Worm (Caenorhabditis elegans): Measurements from ENCODE around the gene irld-25.

DNA sequence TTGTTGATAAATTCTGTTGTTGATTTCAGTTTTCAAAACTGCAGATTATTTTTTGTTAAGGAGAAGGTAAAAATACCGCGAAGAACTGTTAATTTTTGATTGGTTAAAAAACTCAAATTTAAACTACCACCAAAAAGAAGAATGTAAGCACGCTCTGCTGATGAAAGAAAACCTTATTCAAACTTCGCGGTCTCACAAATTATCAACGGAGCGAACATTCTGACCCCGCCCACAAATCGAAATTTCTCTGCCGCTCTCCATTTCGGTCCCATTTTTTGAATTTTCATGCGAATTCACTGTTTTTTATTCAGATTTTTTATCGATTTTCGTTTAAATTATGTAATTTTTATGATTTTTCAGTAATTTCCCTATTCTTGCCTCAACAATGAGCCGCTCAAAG is 31.9 kb upstream of the irld-25 start, which contains the start of gene cyn-3:
- TF ChIP-seq nhr-11 (tag; optimal IDR thresholded peaks at IDR 0.05) = no peak
- no peak for TF ChIP-seq nhr-237 (tag; optimal IDR thresholded peaks at IDR 0.05)
- TF ChIP-seq skn-1 (tag; optimal IDR thresholded peaks at IDR 0.05) = no peak
- TF ChIP-seq aly-2 (tag; optimal IDR thresholded peaks at IDR 0.05) = no peak
- no peak for TF ChIP-seq unc-62 (GFP tag; optimal IDR thresholded peaks at IDR 0.05)
- peak; percentile 81 for TF ChIP-seq mab-5 (tag; optimal IDR thresholded peaks at IDR 0.05)
- TF ChIP-seq nhr-23 (tag; optimal IDR thresholded peaks at IDR 0.05) = no peak
- TF ChIP-seq nhr-77 (tag; optimal IDR thresholded peaks at IDR 0.05) = peak; percentile 54
- peak; percentile 99 for TF ChIP-seq gmeb-1 (tag; optimal IDR thresholded peaks at IDR 0.05)
- peak; percentile 82 to 93 for TF ChIP-seq lsy-2 (tag; optimal IDR thresholded peaks at IDR 0.05)
